Worm (Caenorhabditis elegans) whole organism, L4 larva: Measurements from ENCODE around the gene H40L08.3.

ENCODE experiments used
- F26F4.8 ChIP-seq: fragments of 200-800 bp; sonication (Bioruptor generic); conservative IDR thresholded peaks from 2 replicates; pipeline ENCODE4 v1.3.6; 2022; ENCODE audit warnings: missing genetic modification characterization, missing compliant biosample characterization
- F37D6.2 ChIP-seq: sonication (generic microtip); optimal IDR thresholded peaks from 2 replicates; lab custom pipeline; 2016; ENCODE audit warnings: mild to moderate bottlenecking, missing genetic modification characterization, missing compliant biosample characterization
- F44E2.7 ChIP-seq: fragments of 200-800 bp; sonication (Bioruptor generic); IDR thresholded peaks from 2 replicates; pipeline ENCODE4 v2.1.2; 2022; ENCODE audit warnings: missing genetic modification characterization, missing compliant biosample characterization
- R02D3.7 ChIP-seq: fragments of 150-350 bp; sonication (generic microtip); optimal IDR thresholded peaks from 3 replicates; lab custom pipeline; 2014; ENCODE audit warnings: missing biosample characterization, missing genetic modification characterization
- T20F7.1 ChIP-seq: fragments of 200-800 bp; sonication (Bioruptor generic); optimal IDR thresholded peaks from 2 replicates; lab custom pipeline; 2018; ENCODE audit warnings: mild to moderate bottlenecking, missing genetic modification characterization, missing compliant biosample characterization
- T26A8.4 ChIP-seq: fragments of 200-800 bp; sonication (Bioruptor generic); IDR thresholded peaks from 2 replicates; pipeline ENCODE4 v1.3.6; 2022; ENCODE audit warnings: missing genetic modification characterization, missing compliant biosample characterization
- ZK337.2 ChIP-seq: fragments of 200-800 bp; sonication (Bioruptor generic); IDR thresholded peaks from 2 replicates; pipeline ENCODE4 v1.3.6; 2022; ENCODE audit warnings: missing genetic modification reagents, missing genetic modification characterization, missing compliant biosample characterization
- aha-1 ChIP-seq: fragments of 150-350 bp; peaks from one replicate; lab custom pipeline; 2014; ENCODE audit warnings: missing biosample characterization, missing genetic modification characterization
- ama-1 ChIP-seq: fragments of 150-350 bp; optimal IDR thresholded peaks from 2 replicates; lab custom pipeline; 2014; ENCODE audit warnings: inconsistent platforms, mixed read lengths
- arid-1 ChIP-seq: fragments of 200-800 bp; sonication (Bioruptor generic); conservative IDR thresholded peaks from 2 replicates; pipeline ENCODE4 v1.3.6; 2022; ENCODE audit warnings: missing genetic modification reagents, missing genetic modification characterization, missing compliant biosample characterization
- ceh-20 ChIP-seq: fragments of 200-800 bp; sonication (Bioruptor generic); IDR thresholded peaks from 2 replicates; pipeline ENCODE4 v1.3.6; 2022; ENCODE audit warnings: missing genetic modification reagents, missing genetic modification characterization, missing compliant biosample characterization
- ceh-32 ChIP-seq: sonication (generic microtip); optimal IDR thresholded peaks from 2 replicates; lab custom pipeline; 2016; ENCODE audit warnings: mild to moderate bottlenecking, missing genetic modification characterization, missing compliant biosample characterization; ENCODE audit not compliant: poor library complexity
- ceh-82 ChIP-seq: sonication (generic microtip); optimal IDR thresholded peaks from 2 replicates; lab custom pipeline; 2017; ENCODE audit warnings: missing biosample characterization, missing genetic modification characterization
- daf-8 ChIP-seq: fragments of 200-800 bp; sonication (Bioruptor generic); IDR thresholded peaks from 2 replicates; pipeline ENCODE4 v1.3.6; 2022; ENCODE audit warnings: missing genetic modification characterization, missing compliant biosample characterization
- dve-1 ChIP-seq: sonication (generic microtip); optimal IDR thresholded peaks from 2 replicates; lab custom pipeline; 2017; ENCODE audit warnings: antibody characterized with exemption, mild to moderate bottlenecking, missing genetic modification characterization, missing compliant biosample characterization; ENCODE audit not compliant: insufficient read depth
- egl-27 ChIP-seq: sonication (generic microtip); optimal IDR thresholded peaks from 3 replicates; lab custom pipeline; 2017; ENCODE audit warnings: missing biosample characterization, missing genetic modification reagents, missing genetic modification characterization
- fos-1 ChIP-seq: fragments of 150-350 bp; optimal IDR thresholded peaks from 2 replicates; lab custom pipeline; 2014; ENCODE audit warnings: missing biosample characterization, missing genetic modification characterization
- hlh-11 ChIP-seq: fragments of 200-800 bp; sonication (Bioruptor generic); optimal IDR thresholded peaks from 2 replicates; lab custom pipeline; 2018; ENCODE audit warnings: mild to moderate bottlenecking, missing genetic modification characterization, missing compliant biosample characterization
- lin-39 ChIP-seq: fragments of 150-350 bp; optimal IDR thresholded peaks from 2 replicates; lab custom pipeline; 2014; ENCODE audit warnings: missing biosample characterization, missing genetic modification reagents, missing genetic modification characterization
- lsy-2 ChIP-seq, 2 experiments: fragments of 150-350 bp in 1 of 2; sonication (generic microtip) in 1 of 2; optimal IDR thresholded peaks; 2 replicates each; lab custom pipeline; 2014 to 2017; ENCODE audit warnings: missing biosample characterization in 2 of 2, missing genetic modification characterization in 2 of 2
- madf-5 ChIP-seq, 2 experiments: fragments of 200-800 bp; sonication (Bioruptor generic); IDR thresholded peaks; 2 replicates each; pipeline ENCODE4 v1.3.6; 2022; ENCODE audit warnings: missing compliant biosample characterization in 2 of 2, missing genetic modification characterization in 2 of 2
- mep-1 ChIP-seq: fragments of 150-350 bp; sonication (generic microtip); optimal IDR thresholded peaks from 3 replicates; lab custom pipeline; 2014; ENCODE audit warnings: missing biosample characterization, missing genetic modification characterization
- nhr-10 ChIP-seq: fragments of 150-350 bp; optimal IDR thresholded peaks from 2 replicates; lab custom pipeline; 2014; ENCODE audit warnings: missing biosample characterization, missing genetic modification characterization
- nhr-111 ChIP-seq: fragments of 200-800 bp; sonication (Bioruptor generic); optimal IDR thresholded peaks from 2 replicates; lab custom pipeline; 2018; ENCODE audit warnings: mild to moderate bottlenecking, missing genetic modification characterization, missing compliant biosample characterization
- php-3 ChIP-seq: fragments of 200-800 bp; sonication (Bioruptor generic); IDR thresholded peaks from 2 replicates; pipeline ENCODE4 v1.3.6; 2022; ENCODE audit warnings: missing genetic modification reagents, missing genetic modification characterization, missing compliant biosample characterization
- saeg-2 ChIP-seq: fragments of 200-800 bp; sonication (Bioruptor generic); IDR thresholded peaks from 2 replicates; pipeline ENCODE4 v1.3.6; 2022; ENCODE audit warnings: missing genetic modification reagents, missing genetic modification characterization, missing compliant biosample characterization
- unc-62 ChIP-seq, 3 experiments: fragments of 150-350 bp in 1 of 3; sonication (generic microtip); optimal IDR thresholded peaks in 2 of 3; peaks in 1 of 3; 1 replicate in 1 of 3; 2 replicates in 2 of 3; lab custom pipeline; 2014 to 2017; ENCODE audit warnings: missing biosample characterization in 3 of 3, missing genetic modification characterization in 3 of 3, missing genetic modification reagents in 3 of 3, missing genotype in 1 of 3
- zip-2 ChIP-seq: fragments of 150-350 bp; optimal IDR thresholded peaks from 2 replicates; lab custom pipeline; 2014; ENCODE audit warnings: missing biosample characterization, missing genetic modification characterization

Gene H40L08.3

DNA sequence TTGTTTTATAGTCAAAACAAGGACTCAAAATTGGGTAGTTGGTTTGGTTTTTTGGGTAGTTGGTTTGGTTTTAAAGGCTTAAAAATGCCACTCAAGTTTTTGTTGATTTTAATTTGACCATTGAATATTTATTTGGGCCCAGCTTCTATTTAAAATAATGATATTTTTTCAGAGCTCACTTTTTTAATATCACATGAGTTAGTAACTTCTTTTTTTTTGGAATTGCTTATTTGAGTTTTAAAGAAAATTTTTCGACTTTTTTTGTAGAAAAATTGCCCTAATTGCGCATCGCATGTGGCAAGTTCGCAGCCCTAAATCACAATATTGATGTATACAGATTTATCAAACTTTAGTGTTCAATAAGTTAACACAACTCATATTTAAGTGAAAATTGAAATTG, 40.1 kb downstream of the H40L08.3 start:
- TF ChIP-seq T26A8.4 (GFP tag; lab: Robert Waterston, UW) (no peak), unc-62 (GFP tag; optimal IDR thresholded peaks at IDR 0.05 in 1 of 2; lab: Kevin White, UChicago) (peak in 1 of 2 experiments; percentile 93), unc-62 (tag; optimal IDR thresholded peaks at IDR 0.05; lab: Kevin White, UChicago) (no peak)

ce11 chrX:15034787-15035186, 41.1 kb downstream of the H40L08.3 start, which contains the start of gene dsc-1:
TSS of gene dsc-1 (minus strand) at chrX:15034832.
- TF ChIP-seq zip-2 (tag; lab: Kevin White, UChicago) (no peak), daf-8 (GFP tag; lab: Robert Waterston, UW) (no peak), F26F4.8 (GFP tag; lab: Robert Waterston, UW) (no peak), nhr-10 (no peak), ama-1 (lab: Kevin White, UChicago) (no peak), ceh-82 (tag; lab: Kevin White, UChicago) (no peak), hlh-11 (tag; lab: Kevin White, UChicago) (no peak), fos-1 (tag; lab: Kevin White, UChicago) (no peak), saeg-2 (GFP tag; lab: Robert Waterston, UW) (no peak)

ce11 chrX:15027997-15028396, 47.9 kb downstream of the H40L08.3 start:
- no peak for TF ChIP-seq T20F7.1 (GFP tag; lab: Kevin White, UChicago)
- TF ChIP-seq, all 104 proteins: peak for 0

DNA sequence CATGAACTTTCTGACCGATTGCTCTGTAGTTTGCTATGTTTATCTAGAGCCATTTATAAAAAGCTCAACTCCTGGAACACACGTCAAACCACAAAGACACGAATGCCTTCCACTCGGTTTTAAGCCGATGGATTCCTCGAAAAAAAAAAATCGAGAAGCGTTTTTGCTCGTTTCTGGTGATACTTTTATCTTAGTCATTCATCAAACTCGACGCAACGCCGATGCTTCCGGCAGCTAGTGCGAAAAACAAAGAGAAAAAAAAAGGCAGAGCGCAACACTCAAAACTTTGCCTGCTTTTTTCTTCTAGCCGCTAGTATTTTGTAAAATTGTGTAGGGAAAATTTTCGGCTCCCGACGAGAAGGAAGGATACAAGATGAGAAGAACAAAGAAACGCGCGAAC, 48.3 kb downstream of the H40L08.3 start:
- TF ChIP-seq F44E2.7, result no peak
- peak in 1 of 2 experiments; percentile 93 for TF ChIP-seq unc-62 (GFP tag; optimal IDR thresholded peaks at IDR 0.05 in 1 of 2; lab: Kevin White, UChicago)
- no peak for TF ChIP-seq unc-62 (tag; optimal IDR thresholded peaks at IDR 0.05; lab: Kevin White, UChicago)
- TF ChIP-seq php-3 (GFP tag; lab: Robert Waterston, UW), result no peak
- TF ChIP-seq ceh-20 (GFP tag; lab: Robert Waterston, UW), result peak; percentile 56; the same call in 1 of the 2 replicates
- peak; percentile 50 for TF ChIP-seq aha-1 (tag; lab: Kevin White, UChicago)
- TF ChIP-seq mep-1, result peak; percentile 16
- no peak for TF ChIP-seq nhr-111 (GFP tag; lab: Kevin White, UChicago)
- peak in 1 of 2 experiments; percentile 26 for TF ChIP-seq lsy-2 (tag; optimal IDR thresholded peaks at IDR 0.05; lab: Kevin White, UChicago)

DNA sequence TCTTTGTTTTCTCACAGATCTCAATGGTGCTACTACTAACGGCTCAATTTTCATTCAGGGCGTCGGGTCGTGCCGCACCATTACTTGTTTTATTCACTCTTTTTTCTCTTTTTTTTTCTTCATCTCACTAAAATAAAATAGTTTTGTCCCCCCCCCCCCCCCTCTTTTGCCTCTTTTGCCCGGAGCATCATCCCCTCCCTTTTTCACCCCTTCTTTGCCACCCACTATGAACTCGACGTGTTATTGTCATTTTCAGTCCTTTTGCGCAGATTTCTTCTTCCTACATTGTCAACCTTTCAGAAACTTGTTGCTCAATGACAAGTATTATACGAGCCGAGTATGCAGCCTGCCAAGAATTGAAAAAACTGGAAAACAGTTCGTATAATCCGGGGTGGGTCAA, 49.9 kb downstream of the H40L08.3 start, which contains the start of gene seb-3:
Gene seb-3 (plus strand): TSS at position 301 of the 400 bp plus-strand sequence.
- TF ChIP-seq madf-5 (GFP tag; IDR thresholded peaks at IDR 0.05; lab: Robert Waterston, UW) (no peak), unc-62 (GFP tag; optimal IDR thresholded peaks at IDR 0.05 in 1 of 2; lab: Kevin White, UChicago) (no peak), unc-62 (tag; optimal IDR thresholded peaks at IDR 0.05; lab: Kevin White, UChicago) (no peak), ZK337.2 (GFP tag; lab: Robert Waterston, UW) (no peak), lin-39 (no peak), egl-27 (tag; lab: Kevin White, UChicago) (no peak), dve-1 (no peak), ceh-32 (tag; lab: Kevin White, UChicago) (no peak), arid-1 (GFP tag; lab: Robert Waterston, UW) (no peak), F37D6.2 (no peak), R02D3.7 (tag; lab: Kevin White, UChicago) (no peak)
